Worm (Caenorhabditis elegans) whole organism, late embryonic: ENCODE data around the gene F18A1.1.

Source experiments
- eyg-1 ChIP-seq: sonication (generic microtip); optimal IDR thresholded peaks from 2 replicates; lab custom pipeline; 2016; ENCODE audit warnings: missing genotype, missing genetic modification characterization, missing compliant biosample characterization
- fkh-10 ChIP-seq: fragments of 150-350 bp; optimal IDR thresholded peaks from 2 replicates; lab custom pipeline; 2014; ENCODE audit warnings: missing biosample characterization, missing genetic modification reagents, missing genetic modification characterization
- pat-9 ChIP-seq: fragments of 200-800 bp; sonication (Bioruptor generic); optimal IDR thresholded peaks from 2 replicates; lab custom pipeline; 2018; ENCODE audit warnings: mild to moderate bottlenecking, missing genetic modification characterization, moderate library complexity, missing compliant biosample characterization
- pha-2 ChIP-seq: sonication (generic microtip); optimal IDR thresholded peaks from 2 replicates; lab custom pipeline; 2017; ENCODE audit warnings: mild to moderate bottlenecking, missing genetic modification characterization, missing compliant biosample characterization
- pha-4 ChIP-seq: fragments of 150-350 bp; optimal IDR thresholded peaks from 2 replicates; lab custom pipeline; 2018; ENCODE audit warnings: missing biosample characterization, missing genetic modification reagents, missing genetic modification characterization
- pqm-1 ChIP-seq: sonication (generic microtip); optimal IDR thresholded peaks from 2 replicates; lab custom pipeline; 2016; ENCODE audit warnings: missing genetic modification characterization, missing compliant biosample characterization
- ref-2 ChIP-seq: sonication (generic microtip); optimal IDR thresholded peaks from 2 replicates; lab custom pipeline; 2016; ENCODE audit warnings: missing genetic modification characterization, missing compliant biosample characterization

DNA sequence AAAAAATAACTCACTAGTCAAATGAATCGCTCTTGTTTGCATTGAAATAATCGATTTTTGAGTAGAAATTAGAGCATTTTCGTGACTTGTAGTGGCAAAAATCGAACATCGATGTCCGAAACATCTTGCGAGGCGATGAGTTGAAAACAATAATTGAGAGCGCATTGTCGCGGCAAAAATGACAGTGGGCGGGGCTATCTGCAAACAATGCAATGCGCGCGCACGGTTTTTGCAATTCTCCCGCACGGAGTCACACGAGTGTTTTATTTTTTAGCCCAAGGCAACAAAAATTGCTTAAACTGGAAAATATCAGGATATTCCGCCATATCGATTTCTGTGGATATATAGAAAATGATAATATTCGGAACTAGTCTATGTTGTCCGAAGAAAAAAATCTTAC lies 23.9 kb downstream of the F18A1.1 start, which contains the start of gene B0495.9:
- TF ChIP-seq eyg-1 (tag; lab: Kevin White, UChicago): peak; percentile 84
- TF ChIP-seq pqm-1: peak; percentile 31
- no peak for TF ChIP-seq pha-4 (tag; lab: Kevin White, UChicago)
- peak; percentile 90 for TF ChIP-seq pat-9 (tag; lab: Kevin White, UChicago)
- TF ChIP-seq ref-2 (tag; lab: Kevin White, UChicago): peak; percentile 96
- TF ChIP-seq pha-2 (tag; lab: Kevin White, UChicago): peak; percentile 82
- TF ChIP-seq fkh-10 (GFP tag; lab: Kevin White, UChicago): peak; percentile 16
